Fruit fly (Drosophila melanogaster): ENCODE data around the gene CG32603.

Gene CG32603

DNA sequence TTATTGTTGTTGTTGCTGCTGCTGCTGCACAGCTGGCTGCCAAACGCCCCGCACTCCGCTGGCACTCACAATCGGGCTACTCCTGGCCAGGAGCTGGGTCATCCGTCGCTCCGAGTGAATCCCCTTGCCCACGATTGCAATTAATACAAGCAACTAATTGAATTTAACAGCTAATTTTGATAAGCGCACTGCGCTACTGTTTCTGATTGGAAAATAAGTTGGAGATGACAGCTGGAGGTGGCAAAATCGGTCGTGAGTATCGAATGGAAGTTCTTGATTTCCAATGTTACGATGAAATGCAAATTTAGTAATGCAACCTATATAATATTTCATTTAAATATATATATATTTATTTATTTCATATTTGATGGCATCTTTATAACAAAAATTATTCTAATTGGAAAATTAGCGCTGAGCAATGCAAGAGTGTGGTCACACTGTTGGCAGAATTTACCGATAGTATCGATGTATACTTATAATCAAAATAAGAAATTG, 49.5 kb downstream of the CG32603 start, which contains the start of gene CG42271 (continued):
- peak; percentile 28 for TF ChIP-seq CG4424 (GFP tag; optimal IDR thresholded peaks at IDR 0.05)
- peak; percentile 13 for TF ChIP-seq Nf-YB (GFP tag; optimal IDR thresholded peaks at IDR 0.05)
- TF ChIP-seq Fer1 (GFP tag; optimal IDR thresholded peaks at IDR 0.05) = peak; percentile 46
- no peak for TF ChIP-seq Atf6 (GFP tag; IDR thresholded peaks at IDR 0.05)
- peak; percentile 25; the same call in 1 of the 2 replicates for TF ChIP-seq Adf1 (GFP tag; IDR thresholded peaks at IDR 0.05)
- no peak for TF ChIP-seq oc (tag; optimal IDR thresholded peaks at IDR 0.05)
- TF ChIP-seq CG13424 (tag; optimal IDR thresholded peaks at IDR 0.05) = peak; percentile 63
- peak; percentile 76 for TF ChIP-seq CoRest (tag; optimal IDR thresholded peaks at IDR 0.05)
- peak; percentile 50 for TF ChIP-seq CG4617 (GFP tag; optimal IDR thresholded peaks at IDR 0.05; ENCODE audit: borderline replicate concordance)
- TF ChIP-seq hb (GFP tag; IDR thresholded peaks at IDR 0.05; ENCODE audit: partially characterized antibody) = peak; percentile 93
- TF ChIP-seq CG17361 (GFP tag; IDR thresholded peaks at IDR 0.05) = peak; percentile 77
- no peak for TF ChIP-seq peb (GFP tag; IDR thresholded peaks at IDR 0.05)
- peak; percentile 65 for TF ChIP-seq CG12391 (tag; optimal IDR thresholded peaks at IDR 0.05)
- peak; percentile 69 for TF ChIP-seq CG13775 (GFP tag; optimal IDR thresholded peaks at IDR 0.05)
- TF ChIP-seq Hand (GFP tag; optimal IDR thresholded peaks at IDR 0.05) = no peak
- TF ChIP-seq CG6175 (GFP tag; IDR thresholded peaks at IDR 0.05) = no peak
- no peak for TF ChIP-seq fru (optimal IDR thresholded peaks at IDR 0.05)
- TF ChIP-seq Ptx1 (GFP tag; IDR thresholded peaks at IDR 0.05) = peak; percentile 30; the same call in 1 of the 2 replicates
- no peak for TF ChIP-seq Dek (tag; optimal IDR thresholded peaks at IDR 0.05)
- TF ChIP-seq Camta (GFP tag; optimal IDR thresholded peaks at IDR 0.05) = no peak
- no peak for TF ChIP-seq sisA (GFP tag; IDR thresholded peaks at IDR 0.05)
- peak; percentile 5 for TF ChIP-seq ewg (GFP tag; optimal IDR thresholded peaks at IDR 0.05)
- no peak for TF ChIP-seq run (tag; optimal IDR thresholded peaks at IDR 0.05)
- no peak for TF ChIP-seq sima (GFP tag; optimal IDR thresholded peaks at IDR 0.05)
- peak; percentile 53 for TF ChIP-seq dmrt11E (tag; optimal IDR thresholded peaks at IDR 0.05)
- TF ChIP-seq vvl (GFP tag; IDR thresholded peaks at IDR 0.05) = no peak
- no peak for TF ChIP-seq HmgZ (tag; optimal IDR thresholded peaks at IDR 0.05)
- no peak for TF ChIP-seq CG14441 (GFP tag; IDR thresholded peaks at IDR 0.05)
- peak; percentile 85 for TF ChIP-seq Opbp (GFP tag; IDR thresholded peaks at IDR 0.05; ENCODE audit: partially characterized antibody)
- TF ChIP-seq NFAT (GFP tag; IDR thresholded peaks at IDR 0.05) = no peak
- TF ChIP-seq inv (GFP tag; IDR thresholded peaks at IDR 0.05; ENCODE audit: partially characterized antibody) = peak; percentile 95
- no peak for TF ChIP-seq Bteb2 (GFP tag; optimal IDR thresholded peaks at IDR 0.05)
- TF ChIP-seq gt (GFP tag; IDR thresholded peaks at IDR 0.05) = no peak
- peak; percentile 9 for TF ChIP-seq Dp (GFP tag; optimal IDR thresholded peaks at IDR 0.05)
- TF ChIP-seq CG18262 (tag; optimal IDR thresholded peaks at IDR 0.05) = peak; percentile 53
- TF ChIP-seq Abd-B (GFP tag; optimal IDR thresholded peaks at IDR 0.05) = peak; percentile 41
- TF ChIP-seq gem (tag; optimal IDR thresholded peaks at IDR 0.05) = no peak
- TF ChIP-seq tgo (GFP tag; IDR thresholded peaks at IDR 0.05) = peak; percentile 17; the same call in 1 of the 3 replicates
- no peak for TF ChIP-seq CG13123 (GFP tag; optimal IDR thresholded peaks at IDR 0.05)
- TF ChIP-seq CG10565 (GFP tag; optimal IDR thresholded peaks at IDR 0.05) = no peak
- TF ChIP-seq CG4707 (GFP tag; optimal IDR thresholded peaks at IDR 0.05) = no peak
- TF ChIP-seq Dbx (GFP tag; IDR thresholded peaks at IDR 0.05) = peak; percentile 44; the same call in 1 of the 3 replicates
- TF ChIP-seq CG2712 (tag; optimal IDR thresholded peaks at IDR 0.05) = peak; percentile 63
- TF ChIP-seq CG6689 (GFP tag; IDR thresholded peaks at IDR 0.05) = 0 out of 2 replicates have a peak, but pooled peaks have one; percentile 12
- no peak for TF ChIP-seq CG17186 (GFP tag; optimal IDR thresholded peaks at IDR 0.05)
- no peak for TF ChIP-seq CG6765 (GFP tag; optimal IDR thresholded peaks at IDR 0.05)
- TF ChIP-seq Nf-YC (tag; optimal IDR thresholded peaks at IDR 0.05) = peak; percentile 61
- no peak for TF ChIP-seq ap (GFP tag; IDR thresholded peaks at IDR 0.05)
- TF ChIP-seq B-H1 (GFP tag; IDR thresholded peaks at IDR 0.05) = no peak
- peak; percentile 96 for TF ChIP-seq unc-4 (GFP tag; IDR thresholded peaks at IDR 0.05; ENCODE audit: partially characterized antibody)
- TF ChIP-seq CG12659 (GFP tag; optimal IDR thresholded peaks at IDR 0.05) = peak; percentile 79
